Fruit fly (Drosophila melanogaster) whole organism, embryonic: ENCODE results near the gene CG14647.

Source experiments
- Awh ChIP-seq: fragments of 200-800 bp; sonication (Bioruptor generic); IDR thresholded peaks from 2 replicates; pipeline ENCODE4, ENCODE4 v1.3.6; 2022; ENCODE audit warnings: missing biosample characterization, missing genetic modification characterization
- CG2116 ChIP-seq: fragments of 200-800 bp; sonication (Bioruptor generic); optimal IDR thresholded peaks from 3 replicates; lab custom pipeline; 2018; ENCODE audit warnings: missing biosample characterization, mild to moderate bottlenecking, missing genetic modification characterization
- CG31388 ChIP-seq: fragments of 200-800 bp; sonication (Bioruptor generic); optimal IDR thresholded peaks from 2 replicates; lab custom pipeline; 2016; ENCODE audit warnings: missing biosample characterization, missing genetic modification characterization
- CG6254 ChIP-seq: fragments of 200-800 bp; sonication (Bioruptor generic); optimal IDR thresholded peaks from 3 replicates; lab custom pipeline; 2017; ENCODE audit warnings: mild to moderate bottlenecking, missing biosample characterization, missing genetic modification reagents, missing genetic modification characterization
- CG7839 ChIP-seq: fragments of 200-800 bp; sonication (Bioruptor generic); optimal IDR thresholded peaks from 3 replicates; lab custom pipeline; 2018; ENCODE audit warnings: missing biosample characterization, mild to moderate bottlenecking, missing genetic modification characterization, moderate library complexity
- Dfd ChIP-seq, 2 experiments: fragments of >200 bp; optimal IDR thresholded peaks; 2 replicates each; lab custom pipeline; 2017; ENCODE audit warnings: missing biosample characterization in 2 of 2, missing genetic modification characterization in 2 of 2
- HLH54F ChIP-seq: fragments of 200-800 bp; sonication (Bioruptor generic); optimal IDR thresholded peaks from 3 replicates; lab custom pipeline; 2016; ENCODE audit warnings: missing biosample characterization, missing genetic modification characterization
- danr ChIP-seq: fragments of 200-800 bp; sonication (Bioruptor generic); IDR thresholded peaks from 2 replicates; pipeline ENCODE4 v1.3.6; 2022; ENCODE audit warnings: missing biosample characterization, missing genetic modification characterization
- hkb ChIP-seq, 2 experiments: fragments of 200-800 bp in 1 of 2; fragments of >200 bp in 1 of 2; sonication (Bioruptor generic) in 1 of 2; IDR thresholded peaks in 1 of 2; optimal IDR thresholded peaks in 1 of 2; 2 replicates each; pipeline versions ENCODE4 v1.3.6 to Lab custom; 2017 to 2022; ENCODE audit warnings: missing biosample characterization in 1 of 2, missing genetic modification characterization in 1 of 2
- pho ChIP-seq: fragments of 200-800 bp; sonication (Bioruptor generic); optimal IDR thresholded peaks from 2 replicates; lab custom pipeline; 2016; ENCODE audit warnings: missing biosample characterization, missing genetic modification characterization
- ro ChIP-seq: fragments of 200-800 bp; sonication (Bioruptor generic); IDR thresholded peaks from 2 replicates; pipeline ENCODE4 v1.3.6; 2022; ENCODE audit warnings: missing biosample characterization, missing genetic modification characterization
- shn ChIP-seq: fragments of 200-800 bp; sonication (Bioruptor generic); optimal IDR thresholded peaks from 3 replicates; lab custom pipeline; 2016; ENCODE audit warnings: missing biosample characterization, missing genetic modification characterization
- tin ChIP-seq: fragments of 200-800 bp; sonication (Bioruptor generic); optimal IDR thresholded peaks from 3 replicates; lab custom pipeline; 2016; ENCODE audit warnings: missing biosample characterization, missing genetic modification characterization
- zfh2 ChIP-seq: fragments of 200-800 bp; sonication (Bioruptor generic); optimal IDR thresholded peaks from 2 replicates; lab custom pipeline; 2016; ENCODE audit warnings: missing biosample characterization, missing genetic modification characterization

dm6 chr3R:4394117-4394516 is 6.2 kb upstream of the CG14647 start, which contains the start of gene CG34112:
- TF ChIP-seq hkb (optimal IDR thresholded peaks at IDR 0.05; lab: Kevin White, UChicago) (no peak), hkb (GFP tag; IDR thresholded peaks at IDR 0.05; lab: Robert Waterston, UW) (0 out of 2 replicates have a peak, but pooled peaks have one; percentile 13), Awh (GFP tag; lab: Robert Waterston, UW) (no peak), zfh2 (GFP tag; lab: Kevin White, UChicago) (no peak), ro (GFP tag; lab: Robert Waterston, UW) (no peak), Dfd (GFP tag; optimal IDR thresholded peaks at IDR 0.05; lab: Kevin White, UChicago) (no peak), pho (GFP tag; lab: Kevin White, UChicago) (no peak), CG31388 (GFP tag; lab: Kevin White, UChicago) (no peak), danr (GFP tag; lab: Robert Waterston, UW) (no peak), CG2116 (GFP tag; lab: Kevin White, UChicago) (no peak), CG7839 (tag; lab: Kevin White, UChicago) (no peak), shn (GFP tag; lab: Kevin White, UChicago) (no peak), HLH54F (GFP tag; lab: Kevin White, UChicago) (no peak), CG6254 (GFP tag; lab: Kevin White, UChicago) (no peak), tin (GFP tag; lab: Kevin White, UChicago) (no peak)
